Fruit fly (Drosophila melanogaster) S2 (cell line): ENCODE data around the gene Atx-1.

Experiments used
- CG8478 ChIP-seq: fragments of >200 bp; optimal IDR thresholded peaks from 2 replicates; lab custom pipeline; 2018
- CTCF ChIP-seq, 2 experiments: fragments of >200 bp; optimal IDR thresholded peaks; 2 replicates each; lab custom pipeline; 2018

Gene Atx-1

dm6 chrX:6863289-6863938, 40.4 kb downstream of the Atx-1 start, which contains the start of gene CG43736:
Gene CG43736 (plus strand): TSS chrX:6863888.
- no peak for TF ChIP-seq CTCF (optimal IDR thresholded peaks at IDR 0.05; lab: Kevin White, UChicago)
- no peak for TF ChIP-seq CG8478 (lab: Kevin White, UChicago)

- TF ChIP-seq CG8478 (lab: Kevin White, UChicago) = no peak
- TF ChIP-seq CTCF (optimal IDR thresholded peaks at IDR 0.05; lab: Kevin White, UChicago) = no peak
These were observed 42.0 kb downstream of the Atx-1 start for dm6 chrX:6865039-6865438.

- TF ChIP-seq CTCF (optimal IDR thresholded peaks at IDR 0.05; lab: Kevin White, UChicago) = no peak
- no peak for TF ChIP-seq CG8478 (lab: Kevin White, UChicago)
These were observed 43.0 kb downstream of the Atx-1 start for dm6 chrX:6866040-6866439.

- TF ChIP-seq CG8478 (lab: Kevin White, UChicago) (no peak), CTCF (optimal IDR thresholded peaks at IDR 0.05; lab: Kevin White, UChicago) (no peak)
These were observed 43.8 kb downstream of the Atx-1 start for dm6 chrX:6866764-6867163.

- no peak for TF ChIP-seq CG8478 (lab: Kevin White, UChicago)
- TF ChIP-seq CTCF (optimal IDR thresholded peaks at IDR 0.05; lab: Kevin White, UChicago) = no peak
These were observed 44.4 kb downstream of the Atx-1 start, which contains the start of gene CG14434 for dm6 chrX:6867175-6868023. Gene CG14434 (minus strand): TSS chrX:6867194.

- TF ChIP-seq CG8478 (lab: Kevin White, UChicago) (no peak), CTCF (optimal IDR thresholded peaks at IDR 0.05; lab: Kevin White, UChicago) (no peak)
These were observed 45.1 kb downstream of the Atx-1 start for dm6 chrX:6868024-6868628.

DNA sequence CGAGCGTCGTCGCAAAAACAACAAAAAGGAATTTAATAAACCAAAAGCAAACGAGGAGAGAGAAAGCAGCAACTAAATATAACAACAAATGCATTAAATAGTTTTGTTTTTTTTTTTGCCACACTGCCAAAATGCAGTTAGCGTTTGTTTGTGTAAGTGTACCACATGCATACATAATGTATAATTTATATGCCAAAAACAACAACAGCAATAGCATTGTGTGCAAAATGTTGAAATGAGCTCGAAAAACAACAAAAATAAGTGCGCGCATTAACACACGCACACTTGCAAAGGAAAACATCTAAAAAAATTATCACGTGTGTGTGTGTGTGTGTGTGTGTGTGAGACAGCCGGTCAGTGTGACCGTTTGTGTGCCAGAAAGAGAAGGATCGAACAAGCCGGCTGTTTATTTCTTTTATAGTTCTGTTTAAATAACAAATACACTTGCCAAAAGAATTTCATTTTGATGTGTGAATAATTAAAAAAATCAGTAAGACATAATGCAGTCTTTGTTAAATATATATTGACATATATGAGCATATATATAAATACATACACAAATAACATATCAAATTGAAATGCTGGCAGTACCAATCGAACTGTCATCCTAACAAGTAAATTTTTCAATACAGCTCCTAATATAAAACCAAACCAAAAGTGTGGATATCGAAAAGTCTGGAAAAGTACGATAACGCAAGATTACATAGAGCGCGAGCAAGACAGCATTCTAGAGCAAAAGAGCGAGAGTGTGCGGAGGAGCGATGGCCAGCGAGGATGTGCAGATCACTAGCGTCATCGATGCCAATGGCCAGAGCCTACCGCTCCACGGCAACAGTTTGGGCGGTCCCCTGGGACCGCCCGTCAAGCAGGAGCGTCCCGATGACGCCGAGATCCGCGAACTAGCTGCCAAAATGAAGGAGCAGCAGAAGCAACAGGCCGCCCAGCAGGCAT, 45.9 kb downstream of the Atx-1 start:
- TF ChIP-seq CTCF (optimal IDR thresholded peaks at IDR 0.05; lab: Kevin White, UChicago) = no peak

dm6 chrX:6869770-6870404, 46.9 kb downstream of the Atx-1 start:
- no peak for TF ChIP-seq CTCF (optimal IDR thresholded peaks at IDR 0.05; lab: Kevin White, UChicago)
- TF ChIP-seq CG8478 (lab: Kevin White, UChicago) = no peak

dm6 chrX:6871746-6872145, 48.7 kb downstream of the Atx-1 start:
- no peak for TF ChIP-seq CG8478 (lab: Kevin White, UChicago)
- TF ChIP-seq CTCF (optimal IDR thresholded peaks at IDR 0.05; lab: Kevin White, UChicago) = no peak
